Worm (Caenorhabditis elegans): ENCODE data around the gene lurp-3.

DNA sequence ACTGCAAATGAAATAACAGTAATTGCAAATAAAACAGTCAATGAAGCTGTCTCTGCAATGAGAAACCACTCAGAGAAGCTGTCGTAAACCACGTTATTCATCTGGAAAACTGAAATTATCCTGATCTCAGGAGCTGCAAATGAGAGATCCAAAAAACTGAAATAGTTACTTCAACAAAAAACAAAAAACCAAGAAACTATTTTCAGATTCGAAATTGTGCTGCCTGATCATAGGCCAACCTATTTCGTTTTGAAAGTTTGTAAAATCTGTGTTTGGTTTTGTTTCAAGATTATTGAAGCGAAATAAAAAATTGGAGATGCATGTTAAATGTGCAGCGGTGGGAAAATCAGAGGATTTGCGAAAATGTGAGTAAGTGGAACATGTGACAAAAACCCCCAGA, 34.9 kb upstream of the lurp-3 start, which contains the start of gene srv-8:
- TF ChIP-seq unc-130 (tag; optimal IDR thresholded peaks at IDR 0.05) (no peak), nhr-28 (tag; optimal IDR thresholded peaks at IDR 0.05) (no peak), hlh-17 (GFP tag; optimal IDR thresholded peaks at IDR 0.05; ENCODE audit: borderline replicate concordance) (no peak), unc-62 (GFP tag; optimal IDR thresholded peaks at IDR 0.05) (no peak), snpc-4 (tag; optimal IDR thresholded peaks at IDR 0.05) (no peak), sptf-1 (tag; optimal IDR thresholded peaks at IDR 0.05) (no peak), lin-13 (GFP tag; optimal IDR thresholded peaks at IDR 0.05) (no peak), tbx-2 (tag; optimal IDR thresholded peaks at IDR 0.05) (no peak), ama-1 (optimal IDR thresholded peaks at IDR 0.05) (no peak), lin-15B (tag; optimal IDR thresholded peaks at IDR 0.05) (no peak), mef-2 (tag; optimal IDR thresholded peaks at IDR 0.05) (no peak), efl-1 (optimal IDR thresholded peaks at IDR 0.05) (no peak), efl-1 (GFP tag; optimal IDR thresholded peaks at IDR 0.05 in 1 of 2) (no peak), fos-1 (tag; optimal IDR thresholded peaks at IDR 0.05) (no peak)
